Worm (Caenorhabditis elegans) whole organism, late embryonic: Measurements from ENCODE around the gene Y49F6B.9.
A peak's percentile ranks its signal among the peaks of the same experiment; 100 is the strongest.
"Not testable (repeated sequence)": the region's sequence is repeated elsewhere in the genome, so short reads cannot be mapped to it uniquely, and the experiment has no call there.

Source experiments
- C08G9.2 ChIP-seq: sonication (generic microtip); optimal IDR thresholded peaks from 2 replicates; lab custom pipeline; 2016; ENCODE audit warnings: mild to moderate bottlenecking, missing genetic modification characterization, moderate library complexity, missing compliant biosample characterization
- C38D4.7 ChIP-seq: fragments of 200-800 bp; sonication (Bioruptor generic); optimal IDR thresholded peaks from 2 replicates; lab custom pipeline; 2018; ENCODE audit warnings: mild to moderate bottlenecking, missing genetic modification characterization, moderate library complexity, missing compliant biosample characterization
- K02D7.2 ChIP-seq: sonication (generic microtip); optimal IDR thresholded peaks from 2 replicates; lab custom pipeline; 2017; ENCODE audit warnings: mild to moderate bottlenecking, missing genetic modification characterization, missing compliant biosample characterization
- Y22D7AL.16 ChIP-seq: sonication (generic microtip); optimal IDR thresholded peaks from 2 replicates; lab custom pipeline; 2016; ENCODE audit warnings: missing genetic modification characterization, missing compliant biosample characterization
- ahr-1 ChIP-seq: sonication (generic microtip); optimal IDR thresholded peaks from 2 replicates; lab custom pipeline; 2016; ENCODE audit warnings: missing genetic modification characterization, missing compliant biosample characterization
- ama-1 ChIP-seq: fragments of 150-350 bp; optimal IDR thresholded peaks from 2 replicates; lab custom pipeline; 2014
- ceh-14 ChIP-seq: sonication (generic microtip); optimal IDR thresholded peaks from 2 replicates; lab custom pipeline; 2016; ENCODE audit warnings: missing genotype, missing genetic modification characterization, missing compliant biosample characterization
- ceh-18 ChIP-seq: sonication (generic microtip); optimal IDR thresholded peaks from 2 replicates; lab custom pipeline; 2016; ENCODE audit warnings: missing genetic modification characterization, missing compliant biosample characterization
- ceh-22 ChIP-seq: sonication (generic microtip); optimal IDR thresholded peaks from 2 replicates; lab custom pipeline; 2017; ENCODE audit warnings: missing biosample characterization, missing genetic modification characterization
- ceh-24 ChIP-seq: sonication (generic microtip); optimal IDR thresholded peaks from 2 replicates; lab custom pipeline; 2016; ENCODE audit warnings: mild to moderate bottlenecking, missing genetic modification characterization, missing compliant biosample characterization
- ceh-31 ChIP-seq: sonication (generic microtip); optimal IDR thresholded peaks from 2 replicates; lab custom pipeline; 2016; ENCODE audit warnings: missing genetic modification characterization, missing compliant biosample characterization
- ceh-34 ChIP-seq: sonication (generic microtip); optimal IDR thresholded peaks from 2 replicates; lab custom pipeline; 2016; ENCODE audit warnings: mild to moderate bottlenecking, missing genetic modification characterization, missing compliant biosample characterization
- ceh-45 ChIP-seq: fragments of 200-800 bp; sonication (Bioruptor generic); IDR thresholded peaks from 2 replicates; pipeline ENCODE4 v1.3.6; 2022; ENCODE audit warnings: missing genetic modification reagents, missing genetic modification characterization, missing compliant biosample characterization
- ceh-48 ChIP-seq: sonication (generic microtip); optimal IDR thresholded peaks from 2 replicates; lab custom pipeline; 2016; ENCODE audit warnings: missing genetic modification characterization, inconsistent platforms, missing compliant biosample characterization
- ceh-6 ChIP-seq: fragments of 200-800 bp; sonication (Bioruptor generic); optimal IDR thresholded peaks from 2 replicates; lab custom pipeline; 2018; ENCODE audit warnings: mild to moderate bottlenecking, missing genetic modification characterization, missing compliant biosample characterization
- dve-1 ChIP-seq: sonication (generic microtip); optimal IDR thresholded peaks from 2 replicates; lab custom pipeline; 2017; ENCODE audit warnings: antibody characterized with exemption, mild to moderate bottlenecking, missing genetic modification characterization, missing compliant biosample characterization
- elt-2 ChIP-seq: sonication (generic microtip); optimal IDR thresholded peaks from 2 replicates; lab custom pipeline; 2016; ENCODE audit warnings: missing genetic modification reagents, missing genetic modification characterization, missing compliant biosample characterization
- eyg-1 ChIP-seq: sonication (generic microtip); optimal IDR thresholded peaks from 2 replicates; lab custom pipeline; 2016; ENCODE audit warnings: missing genotype, missing genetic modification characterization, missing compliant biosample characterization
- hlh-8 ChIP-seq: sonication (generic microtip); optimal IDR thresholded peaks from 2 replicates; lab custom pipeline; 2016; ENCODE audit warnings: missing genotype, missing genetic modification characterization, missing compliant biosample characterization
- lim-6 ChIP-seq: sonication (generic microtip); optimal IDR thresholded peaks from 2 replicates; lab custom pipeline; 2016; ENCODE audit warnings: missing genetic modification characterization, missing compliant biosample characterization
- lin-11 ChIP-seq: fragments of 200-800 bp; sonication (Bioruptor generic); optimal IDR thresholded peaks from 2 replicates; lab custom pipeline; 2018; ENCODE audit warnings: mild to moderate bottlenecking, missing genetic modification characterization, missing compliant biosample characterization
- madf-2 ChIP-seq: sonication (generic microtip); optimal IDR thresholded peaks from 2 replicates; lab custom pipeline; 2017; ENCODE audit warnings: missing genetic modification characterization, missing compliant biosample characterization
- mec-3 ChIP-seq: sonication (generic microtip); optimal IDR thresholded peaks from 2 replicates; lab custom pipeline; 2016; ENCODE audit warnings: borderline replicate concordance, missing genetic modification characterization, missing compliant biosample characterization
- nfya-1 ChIP-seq: sonication (generic microtip); optimal IDR thresholded peaks from 2 replicates; lab custom pipeline; 2017; ENCODE audit warnings: missing genetic modification characterization, mild to moderate bottlenecking, missing compliant biosample characterization, antibody characterized with exemption, moderate library complexity
- nhr-11 ChIP-seq: fragments of 150-350 bp; optimal IDR thresholded peaks from 2 replicates; lab custom pipeline; 2014; ENCODE audit warnings: missing biosample characterization, missing genetic modification characterization
- npax-4 ChIP-seq: sonication (generic microtip); optimal IDR thresholded peaks from 2 replicates; lab custom pipeline; 2016; ENCODE audit warnings: missing genetic modification characterization, missing compliant biosample characterization
- odd-2 ChIP-seq: sonication (generic microtip); optimal IDR thresholded peaks from 2 replicates; lab custom pipeline; 2017; ENCODE audit warnings: antibody characterized with exemption, mild to moderate bottlenecking, missing genetic modification characterization, missing compliant biosample characterization
- pax-1 ChIP-seq: fragments of 150-350 bp; optimal IDR thresholded peaks from 2 replicates; lab custom pipeline; 2014; ENCODE audit warnings: missing biosample characterization, missing genetic modification characterization
- pha-2 ChIP-seq: sonication (generic microtip); optimal IDR thresholded peaks from 2 replicates; lab custom pipeline; 2017; ENCODE audit warnings: mild to moderate bottlenecking, missing genetic modification characterization, missing compliant biosample characterization
- pha-4 ChIP-seq: fragments of 150-350 bp; optimal IDR thresholded peaks from 2 replicates; lab custom pipeline; 2018; ENCODE audit warnings: missing biosample characterization, missing genetic modification reagents, missing genetic modification characterization
- ref-2 ChIP-seq: sonication (generic microtip); optimal IDR thresholded peaks from 2 replicates; lab custom pipeline; 2016; ENCODE audit warnings: missing genetic modification characterization, missing compliant biosample characterization
- sox-4 ChIP-seq: sonication (generic microtip); optimal IDR thresholded peaks from 2 replicates; lab custom pipeline; 2017; ENCODE audit warnings: mild to moderate bottlenecking, missing genetic modification characterization, inconsistent platforms, missing compliant biosample characterization
- syd-9 ChIP-seq: sonication (generic microtip); optimal IDR thresholded peaks from 2 replicates; lab custom pipeline; 2016; ENCODE audit warnings: mild to moderate bottlenecking, missing genetic modification characterization, moderate library complexity, missing compliant biosample characterization
- unc-3 ChIP-seq, 2 experiments: fragments of 200-800 bp in 1 of 2; sonication (Bioruptor generic) in 1 of 2; sonication (generic microtip) in 1 of 2; conservative IDR thresholded peaks in 1 of 2; optimal IDR thresholded peaks in 1 of 2; 2 replicates each; pipeline versions ENCODE4 v1.3.6 to Lab custom; 2016 to 2022; ENCODE audit warnings: missing compliant biosample characterization in 2 of 2, missing genetic modification characterization in 2 of 2, missing genetic modification reagents in 1 of 2
- unc-86 ChIP-seq: sonication (generic microtip); optimal IDR thresholded peaks from 2 replicates; lab custom pipeline; 2016; ENCODE audit warnings: missing genetic modification characterization, missing compliant biosample characterization
- zip-5 ChIP-seq: sonication (generic microtip); optimal IDR thresholded peaks from 2 replicates; lab custom pipeline; 2016; ENCODE audit warnings: missing genetic modification characterization, missing compliant biosample characterization

Gene Y49F6B.9

ce11 chrII:3464580-3464979 lies 34.6 kb downstream of the Y49F6B.9 start, which contains the start of gene C16C8.10:
C16C8.10 (minus strand) TSS chrII:3464680.
- not testable (repeated sequence) for TF ChIP-seq unc-86; madf-2 (tag; lab: Kevin White, UChicago); nfya-1

ce11 chrII:3463097-3463496 lies 36.1 kb downstream of the Y49F6B.9 start, which contains the start of gene C16C8.9:
C16C8.9 (minus strand) TSS chrII:3463197.
- TF ChIP-seq syd-9 (tag; lab: Kevin White, UChicago) (no peak), ceh-45 (GFP tag; lab: Robert Waterston, UW) (no peak), pha-4 (tag; lab: Kevin White, UChicago) (no peak), ceh-24 (tag; lab: Kevin White, UChicago) (no peak), zip-5 (no peak), ceh-6 (GFP tag; lab: Kevin White, UChicago) (no peak), nfya-1 (no peak), eyg-1 (tag; lab: Kevin White, UChicago) (no peak)

- no peak for TF ChIP-seq lin-11 (tag; lab: Kevin White, UChicago)
- TF ChIP-seq sox-4 (tag; lab: Kevin White, UChicago): no peak
- TF ChIP-seq ceh-24 (tag; lab: Kevin White, UChicago): no peak
- TF ChIP-seq madf-2 (tag; lab: Kevin White, UChicago): no peak
- TF ChIP-seq zip-5: no peak
- TF ChIP-seq unc-3 (GFP tag; conservative IDR thresholded peaks at IDR 0.05; lab: Robert Waterston, UW): no peak
- no peak for TF ChIP-seq unc-3 (tag; optimal IDR thresholded peaks at IDR 0.05; lab: Kevin White, UChicago)
- no peak for TF ChIP-seq ceh-22 (tag; lab: Kevin White, UChicago)
- TF ChIP-seq npax-4 (tag; lab: Kevin White, UChicago): no peak
Observed at ce11 chrII:3461586-3461985, 37.6 kb downstream of the Y49F6B.9 start, which contains the start of gene C16C8.8. C16C8.8 (minus strand) TSS chrII:3461686.

- TF ChIP-seq syd-9 (tag; lab: Kevin White, UChicago) (no peak), ceh-18 (tag; lab: Kevin White, UChicago) (no peak), pha-2 (tag; lab: Kevin White, UChicago) (no peak), mec-3 (tag; lab: Kevin White, UChicago) (no peak), C38D4.7 (GFP tag; lab: Kevin White, UChicago) (no peak), C08G9.2 (no peak), ceh-48 (tag; lab: Kevin White, UChicago) (no peak), ceh-22 (tag; lab: Kevin White, UChicago) (no peak), ceh-14 (tag; lab: Kevin White, UChicago) (no peak), pha-4 (tag; lab: Kevin White, UChicago) (no peak), nhr-11 (tag; lab: Kevin White, UChicago) (no peak), pax-1 (tag; lab: Kevin White, UChicago) (no peak), ama-1 (lab: Kevin White, UChicago) (no peak), odd-2 (tag; lab: Kevin White, UChicago) (no peak)
Observed at ce11 chrII:3460048-3460447, 39.1 kb downstream of the Y49F6B.9 start, which contains the start of gene C16C8.7. C16C8.7 (minus strand) TSS chrII:3460148.

- TF ChIP-seq ref-2 (tag; lab: Kevin White, UChicago) (no peak), C38D4.7 (GFP tag; lab: Kevin White, UChicago) (no peak), dve-1 (peak; percentile 79)
Observed at ce11 chrII:3459199-3459598, 40.0 kb downstream of the Y49F6B.9 start.

ce11 chrII:3458209-3458608 lies 41.0 kb downstream of the Y49F6B.9 start, which contains the start of the genes C16C8.26 and C16C8.19:
C16C8.26 (minus strand) TSS chrII:3458309.
C16C8.19 (plus strand) TSS chrII:3458487.
- no peak for TF ChIP-seq K02D7.2
- TF ChIP-seq ceh-31 (tag; lab: Kevin White, UChicago): no peak
- no peak for TF ChIP-seq pha-2 (tag; lab: Kevin White, UChicago)
- TF ChIP-seq unc-86: no peak
- no peak for TF ChIP-seq elt-2 (tag; lab: Kevin White, UChicago)
- no peak for TF ChIP-seq ref-2 (tag; lab: Kevin White, UChicago)
- no peak for TF ChIP-seq hlh-8
- TF ChIP-seq ceh-34 (tag; lab: Kevin White, UChicago): no peak
- no peak for TF ChIP-seq ahr-1 (tag; lab: Kevin White, UChicago)
- no peak for TF ChIP-seq Y22D7AL.16 (tag; lab: Kevin White, UChicago)
- no peak for TF ChIP-seq lim-6 (tag; lab: Kevin White, UChicago)
